Fruit fly (Drosophila melanogaster): ENCODE measurements around the gene Gapdh2.

The Gapdh2 gene

DNA sequence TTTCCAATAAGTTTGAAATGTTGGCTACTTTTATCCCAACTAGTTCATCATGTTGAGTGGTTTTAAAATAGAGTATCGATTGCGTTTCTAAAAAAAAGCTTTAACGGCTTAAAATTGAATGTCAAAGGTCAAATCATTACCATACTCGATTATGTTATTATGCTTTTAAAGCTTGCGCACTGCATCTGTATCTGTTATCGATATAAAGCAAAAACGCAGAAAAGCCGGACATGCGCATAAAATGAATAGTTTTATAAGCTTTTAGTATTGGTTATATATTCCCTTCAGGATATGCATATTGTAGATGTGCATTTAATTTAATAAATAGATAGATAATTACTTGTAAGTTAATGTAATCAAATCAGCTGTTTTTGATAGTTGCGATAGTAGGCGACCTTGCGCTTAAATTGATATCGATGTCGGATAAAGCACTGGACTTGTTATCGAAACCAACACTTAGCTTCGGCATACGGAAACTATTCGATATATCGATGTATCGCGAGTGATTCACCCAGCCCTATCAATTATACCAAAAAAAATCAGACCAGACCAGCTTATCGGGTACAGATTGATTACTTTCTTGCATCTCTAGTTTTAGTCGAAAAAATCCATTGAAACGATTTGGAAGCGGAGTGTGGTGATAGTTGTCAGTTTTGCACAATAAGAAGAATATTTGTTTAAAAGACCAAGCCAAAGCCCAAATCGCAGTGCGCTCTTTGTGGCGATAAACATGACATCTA lies 23.8 kb downstream of the Gapdh2 start, which contains the start of gene shi:
shi (plus strand) TSS at position 511 of the 740 bp plus-strand sequence.
- TF ChIP-seq Myc (optimal IDR thresholded peaks at IDR 0.05) (no peak), jim (GFP tag; optimal IDR thresholded peaks at IDR 0.05) (no peak), OdsH (GFP tag; optimal IDR thresholded peaks at IDR 0.05) (no peak), brk (GFP tag; optimal IDR thresholded peaks at IDR 0.05) (peak; percentile 27), pan (optimal IDR thresholded peaks at IDR 0.05) (no peak), ey (GFP tag; optimal IDR thresholded peaks at IDR 0.05) (no peak), fru (GFP tag; optimal IDR thresholded peaks at IDR 0.05) (peak; percentile 48), GATAd (GFP tag; optimal IDR thresholded peaks at IDR 0.05) (no peak), CG32264 (GFP tag; optimal IDR thresholded peaks at IDR 0.05) (no peak), woc (GFP tag; optimal IDR thresholded peaks at IDR 0.05) (peak; percentile 23), Hnf4 (GFP tag; optimal IDR thresholded peaks at IDR 0.05) (peak; percentile 4), rgr (GFP tag; optimal IDR thresholded peaks at IDR 0.05) (no peak), h (GFP tag; optimal IDR thresholded peaks at IDR 0.05) (no peak), Jra (GFP tag; optimal IDR thresholded peaks at IDR 0.05) (peak; percentile 68), br (GFP tag; optimal IDR thresholded peaks at IDR 0.05) (no peak)

DNA sequence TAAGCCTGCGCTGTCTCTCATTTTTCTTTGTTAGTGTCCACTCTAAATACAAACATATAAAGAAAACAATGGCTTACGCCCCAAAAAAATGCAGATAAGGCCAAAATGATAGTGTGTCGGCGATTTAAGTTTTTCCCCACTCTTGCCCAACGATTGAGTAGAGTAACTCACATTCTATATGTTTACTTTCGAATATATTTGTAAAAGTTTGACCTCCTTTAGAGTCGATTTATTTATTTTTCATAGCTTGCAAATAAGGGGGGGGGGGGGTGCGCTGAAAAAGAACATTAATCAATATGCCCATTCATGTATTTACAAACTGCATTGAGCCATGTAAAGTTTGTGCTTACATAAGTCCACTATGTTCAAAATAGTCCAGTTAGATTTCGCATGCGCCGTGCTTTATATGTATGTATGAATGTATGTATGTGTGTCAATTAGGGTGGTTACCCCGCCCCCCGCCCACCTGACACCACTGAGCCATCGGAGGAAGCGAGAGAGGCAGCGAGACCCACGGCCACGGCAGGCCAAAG lies 25.9 kb downstream of the Gapdh2 start:
- TF ChIP-seq Hr83 (GFP tag; optimal IDR thresholded peaks at IDR 0.05; ENCODE audit: poor library complexity, severe bottlenecking) (no peak), lola (GFP tag; optimal IDR thresholded peaks at IDR 0.05) (no peak)

DNA sequence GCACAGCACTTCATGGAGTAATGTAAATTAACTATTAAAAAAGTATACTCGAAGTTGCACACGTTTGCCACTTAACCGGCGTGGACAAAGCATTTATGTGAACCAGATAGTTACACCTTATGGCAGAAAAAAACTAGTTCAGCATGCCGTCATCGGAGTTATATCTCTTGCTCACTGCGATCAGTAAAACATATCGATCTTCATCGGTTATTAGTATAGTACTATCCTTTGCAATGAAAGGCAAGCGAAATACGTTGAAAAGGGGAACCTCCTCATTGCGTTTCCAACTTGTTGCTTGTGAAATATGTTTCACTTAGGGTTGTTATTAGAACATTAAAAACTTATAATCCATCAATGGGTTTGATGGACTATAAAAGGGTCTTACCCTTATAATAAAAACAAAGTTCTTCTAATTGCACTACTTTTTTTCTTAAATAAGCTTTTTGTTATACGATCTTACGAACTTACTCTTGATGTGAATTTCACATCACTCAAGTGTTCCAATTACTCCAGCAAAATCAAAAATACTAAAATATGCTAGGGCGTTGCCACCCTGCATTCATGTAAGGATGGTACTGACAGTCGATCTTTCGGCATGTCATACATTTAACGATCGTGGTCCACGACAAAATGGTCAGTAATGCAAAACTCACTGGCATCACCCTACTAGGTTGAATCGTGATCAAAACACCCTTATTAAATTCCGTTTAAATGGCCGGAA lies 41.8 kb downstream of the Gapdh2 start, which contains the start of gene CycD:
CycD (minus strand) TSS at position 113 of the 721 bp plus-strand sequence.
- TF ChIP-seq fru (GFP tag; optimal IDR thresholded peaks at IDR 0.05) (no peak), Dif (GFP tag; optimal IDR thresholded peaks at IDR 0.05; ENCODE audit: partially characterized antibody) (peak; percentile 97), N (GFP tag; optimal IDR thresholded peaks at IDR 0.05) (peak; percentile 97), Vsx2 (GFP tag; optimal IDR thresholded peaks at IDR 0.05; ENCODE audit: partially characterized antibody) (peak; percentile 98), GATAd (GFP tag; optimal IDR thresholded peaks at IDR 0.05) (no peak), dl (GFP tag; optimal IDR thresholded peaks at IDR 0.05; ENCODE audit: insufficient read depth in 1 of 2, partially characterized antibody in 2 of 2) (peak; percentile 49 to 75), woc (GFP tag; optimal IDR thresholded peaks at IDR 0.05) (peak; percentile 41)

DNA sequence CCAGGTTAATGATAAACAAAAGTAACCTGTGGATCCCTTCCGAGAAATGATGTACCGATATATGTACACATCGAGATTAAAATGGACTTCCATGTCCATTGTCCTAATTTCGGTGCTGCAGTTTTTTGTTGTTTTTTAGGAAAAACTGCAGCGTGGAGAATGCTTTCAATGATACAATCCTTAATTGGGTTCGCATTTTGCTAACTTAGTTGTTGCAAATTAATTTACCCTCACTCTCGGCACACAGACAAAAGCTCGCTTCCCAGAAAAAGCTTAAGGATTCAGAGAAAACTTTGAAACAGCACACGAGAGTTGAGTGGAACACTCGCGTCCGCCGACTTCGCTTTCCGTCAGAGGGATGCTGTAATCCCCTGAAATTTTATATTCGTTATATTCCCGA lies 42.6 kb downstream of the Gapdh2 start, which contains the start of gene Lrp4:
Lrp4 (plus strand) TSS at position 301 of the 400 bp plus-strand sequence.
- TF ChIP-seq CG32264 (GFP tag; optimal IDR thresholded peaks at IDR 0.05) (no peak), fru (GFP tag; optimal IDR thresholded peaks at IDR 0.05) (no peak)

Data from whole organism, wandering third instar larva.